Worm (Caenorhabditis elegans) whole organism, early embryonic: ENCODE measurements around the gene nurf-1.
A peak's percentile ranks its signal among the peaks of the same experiment; 100 is the strongest.

Experiments
- B0310.2 ChIP-seq: sonication (generic microtip); optimal IDR thresholded peaks from 2 replicates; lab custom pipeline; 2016; ENCODE audit warnings: mild to moderate bottlenecking, missing genetic modification characterization, missing compliant biosample characterization
- F13C5.2 ChIP-seq: sonication (generic microtip); optimal IDR thresholded peaks from 2 replicates; lab custom pipeline; 2017; ENCODE audit warnings: mild to moderate bottlenecking, missing genetic modification characterization, inconsistent platforms, missing compliant biosample characterization
- aly-1 ChIP-seq: sonication (generic microtip); optimal IDR thresholded peaks from 2 replicates; lab custom pipeline; 2016; ENCODE audit warnings: missing genetic modification characterization, missing compliant biosample characterization
- ama-1 ChIP-seq: fragments of 150-350 bp; optimal IDR thresholded peaks from 2 replicates; lab custom pipeline; 2014
- ceh-13 ChIP-seq: fragments of 200-800 bp; sonication (Bioruptor generic); optimal IDR thresholded peaks from 2 replicates; lab custom pipeline; 2018; ENCODE audit warnings: mild to moderate bottlenecking, missing genetic modification characterization, missing compliant biosample characterization
- ceh-36 ChIP-seq: sonication (generic microtip); optimal IDR thresholded peaks from 2 replicates; lab custom pipeline; 2016; ENCODE audit warnings: missing genetic modification characterization, inconsistent platforms, missing compliant biosample characterization
- ets-7 ChIP-seq: sonication (generic microtip); optimal IDR thresholded peaks from 2 replicates; lab custom pipeline; 2016; ENCODE audit warnings: missing genotype, missing genetic modification characterization, missing compliant biosample characterization
- flt-1 ChIP-seq: fragments of 200-800 bp; sonication (Bioruptor generic); IDR thresholded peaks from 2 replicates; pipeline ENCODE4 v1.3.6; 2022; ENCODE audit warnings: missing genetic modification characterization, missing compliant biosample characterization
- hmbx-1 ChIP-seq: sonication (generic microtip); optimal IDR thresholded peaks from 2 replicates; lab custom pipeline; 2016; ENCODE audit warnings: mild to moderate bottlenecking, missing genetic modification characterization, missing compliant biosample characterization
- hmg-4 ChIP-seq: fragments of 200-800 bp; sonication (Bioruptor generic); optimal IDR thresholded peaks from 2 replicates; lab custom pipeline; 2018; ENCODE audit warnings: mild to moderate bottlenecking, missing genetic modification characterization, missing compliant biosample characterization
- hnd-1 ChIP-seq: sonication (generic microtip); optimal IDR thresholded peaks from 2 replicates; lab custom pipeline; 2016; ENCODE audit warnings: missing genetic modification characterization, missing compliant biosample characterization
- pes-1 ChIP-seq: fragments of 200-800 bp; sonication (Bioruptor generic); IDR thresholded peaks from 2 replicates; pipeline ENCODE4 v1.3.6; 2022; ENCODE audit warnings: missing genetic modification reagents, missing genetic modification characterization, missing compliant biosample characterization
- scrt-1 ChIP-seq: fragments of 200-800 bp; sonication (Bioruptor generic); IDR thresholded peaks from 2 replicates; pipeline ENCODE4 v1.3.6; 2022; ENCODE audit warnings: missing genetic modification characterization, missing compliant biosample characterization
- sea-1 ChIP-seq: fragments of 200-800 bp; sonication (Bioruptor generic); conservative IDR thresholded peaks from 2 replicates; pipeline ENCODE4 v1.3.6; 2022; ENCODE audit warnings: missing genetic modification characterization, missing compliant biosample characterization
- tbx-11 ChIP-seq: fragments of 200-800 bp; sonication (Bioruptor generic); IDR thresholded peaks from 2 replicates; pipeline ENCODE4 v1.3.6; 2022; ENCODE audit warnings: missing genetic modification characterization, missing compliant biosample characterization
- tbx-37 ChIP-seq: fragments of 200-800 bp; sonication (Bioruptor generic); conservative IDR thresholded peaks from 2 replicates; pipeline ENCODE4 v1.3.6; 2022; ENCODE audit warnings: missing genetic modification reagents, missing genetic modification characterization, missing compliant biosample characterization
- tra-4 ChIP-seq: sonication (generic microtip); optimal IDR thresholded peaks from 2 replicates; lab custom pipeline; 2017; ENCODE audit warnings: missing genetic modification characterization, missing compliant biosample characterization

nurf-1 gene

ce11 chrII:14393766-14394165, 3.3 kb downstream of the nurf-1 start:
- TF ChIP-seq flt-1 (GFP tag; lab: Robert Waterston, UW) (no peak), ama-1 (lab: Kevin White, UChicago) (no peak), F13C5.2 (no peak), scrt-1 (no peak), aly-1 (tag; lab: Kevin White, UChicago) (no peak), hnd-1 (tag; lab: Kevin White, UChicago) (no peak), tbx-37 (no peak), B0310.2 (tag; lab: Kevin White, UChicago) (no peak), sea-1 (no peak), ceh-36 (tag; lab: Kevin White, UChicago) (no peak), hmbx-1 (tag; lab: Kevin White, UChicago) (no peak), ceh-13 (GFP tag; lab: Kevin White, UChicago) (no peak), tbx-11 (no peak), hmg-4 (GFP tag; lab: Kevin White, UChicago) (no peak), ets-7 (no peak)

- TF ChIP-seq F13C5.2 (peak; percentile 1), sea-1 (no peak), pes-1 (GFP tag; lab: Robert Waterston, UW) (0 out of 2 replicates have a peak, but pooled peaks have one; percentile 3), hnd-1 (tag; lab: Kevin White, UChicago) (no peak)
Measured at ce11 chrII:14399595-14399994, 9.1 kb downstream of the nurf-1 start.

- TF ChIP-seq hmbx-1 (tag; lab: Kevin White, UChicago) (no peak), pes-1 (GFP tag; lab: Robert Waterston, UW) (no peak), ets-7 (no peak), aly-1 (tag; lab: Kevin White, UChicago) (no peak), ama-1 (lab: Kevin White, UChicago) (no peak), sea-1 (no peak), hnd-1 (tag; lab: Kevin White, UChicago) (no peak), F13C5.2 (no peak), B0310.2 (tag; lab: Kevin White, UChicago) (no peak), tbx-37 (no peak), tra-4 (no peak), ceh-36 (tag; lab: Kevin White, UChicago) (no peak), ceh-13 (GFP tag; lab: Kevin White, UChicago) (no peak), hmg-4 (GFP tag; lab: Kevin White, UChicago) (no peak), scrt-1 (no peak), flt-1 (GFP tag; lab: Robert Waterston, UW) (no peak), tbx-11 (no peak)
Measured at ce11 chrII:14401098-14401497, 10.6 kb downstream of the nurf-1 start.

- no peak for TF ChIP-seq aly-1 (tag; lab: Kevin White, UChicago)
- TF ChIP-seq sea-1 = no peak
- no peak for TF ChIP-seq B0310.2 (tag; lab: Kevin White, UChicago)
- TF ChIP-seq hmg-4 (GFP tag; lab: Kevin White, UChicago) = no peak
- no peak for TF ChIP-seq pes-1 (GFP tag; lab: Robert Waterston, UW)
- TF ChIP-seq flt-1 (GFP tag; lab: Robert Waterston, UW) = no peak
- TF ChIP-seq ceh-36 (tag; lab: Kevin White, UChicago) = no peak
- no peak for TF ChIP-seq hnd-1 (tag; lab: Kevin White, UChicago)
- TF ChIP-seq ceh-13 (GFP tag; lab: Kevin White, UChicago) = no peak
- TF ChIP-seq F13C5.2 = no peak
- TF ChIP-seq ama-1 (lab: Kevin White, UChicago) = no peak
- no peak for TF ChIP-seq tbx-37
- no peak for TF ChIP-seq ets-7
- no peak for TF ChIP-seq scrt-1
- no peak for TF ChIP-seq hmbx-1 (tag; lab: Kevin White, UChicago)
- TF ChIP-seq tra-4 = no peak
Measured at ce11 chrII:14404266-14404665, 13.8 kb downstream of the nurf-1 start.

ce11 chrII:14404741-14405488, 14.4 kb downstream of the nurf-1 start:
- TF ChIP-seq ama-1 (lab: Kevin White, UChicago) = peak; percentile 93
- no peak for TF ChIP-seq sea-1
- peak; percentile 22 for TF ChIP-seq B0310.2 (tag; lab: Kevin White, UChicago)
- peak; percentile 63 for TF ChIP-seq F13C5.2
- TF ChIP-seq flt-1 (GFP tag; lab: Robert Waterston, UW) = peak; percentile 27; the same call in 1 of the 2 replicates
- peak; percentile 9; the same call in 1 of the 2 replicates for TF ChIP-seq pes-1 (GFP tag; lab: Robert Waterston, UW)
- TF ChIP-seq tbx-11 = no peak
- TF ChIP-seq tbx-37 = no peak
- TF ChIP-seq hmbx-1 (tag; lab: Kevin White, UChicago) = no peak
- peak; percentile 0 for TF ChIP-seq ceh-13 (GFP tag; lab: Kevin White, UChicago)

ce11 chrII:14405489-14406059, 15.1 kb downstream of the nurf-1 start:
- TF ChIP-seq tra-4 = no peak
- TF ChIP-seq hmbx-1 (tag; lab: Kevin White, UChicago) = no peak
- TF ChIP-seq pes-1 (GFP tag; lab: Robert Waterston, UW) = no peak
- TF ChIP-seq B0310.2 (tag; lab: Kevin White, UChicago) = no peak
- TF ChIP-seq scrt-1 = no peak
- peak; percentile 44 for TF ChIP-seq ceh-36 (tag; lab: Kevin White, UChicago)
- no peak for TF ChIP-seq aly-1 (tag; lab: Kevin White, UChicago)
- TF ChIP-seq ceh-13 (GFP tag; lab: Kevin White, UChicago) = no peak
- TF ChIP-seq ama-1 (lab: Kevin White, UChicago) = peak; percentile 98
- TF ChIP-seq sea-1 = peak; percentile 15; the same call in 1 of the 2 replicates
- TF ChIP-seq F13C5.2 = no peak
- no peak for TF ChIP-seq tbx-11
- no peak for TF ChIP-seq hnd-1 (tag; lab: Kevin White, UChicago)
- peak; percentile 59 for TF ChIP-seq hmg-4 (GFP tag; lab: Kevin White, UChicago)
- TF ChIP-seq ets-7 = no peak
- no peak for TF ChIP-seq tbx-37
